Worm (Caenorhabditis elegans): ENCODE measurements around the gene acl-8.

The acl-8 gene

ce11 chrV:6411161-6411560, 39.5 kb upstream of the acl-8 start (continued):
- TF ChIP-seq nhr-28 (tag; optimal IDR thresholded peaks at IDR 0.05) (peak; percentile 91), aha-1 (tag) (no peak), dpl-1 (GFP tag; optimal IDR thresholded peaks at IDR 0.05) (no peak), hif-1 (tag; optimal IDR thresholded peaks at IDR 0.05) (no peak), lin-39 (tag; optimal IDR thresholded peaks at IDR 0.05) (no peak), lin-13 (GFP tag; optimal IDR thresholded peaks at IDR 0.05) (no peak), unc-62 (GFP tag; optimal IDR thresholded peaks at IDR 0.05 in 1 of 2) (peak in 1 of 2 experiments; percentile 25), unc-62 (tag; optimal IDR thresholded peaks at IDR 0.05) (no peak), ceh-82 (tag; optimal IDR thresholded peaks at IDR 0.05) (no peak), tra-1 (GFP tag; IDR thresholded peaks at IDR 0.05) (peak; percentile 67; the same call in 1 of the 2 replicates), dmd-8 (GFP tag; IDR thresholded peaks at IDR 0.05) (no peak), nhr-102 (tag; optimal IDR thresholded peaks at IDR 0.05) (peak; percentile 31), hlh-30 (tag; optimal IDR thresholded peaks at IDR 0.05; ENCODE audit: insufficient read depth) (peak; percentile 50), dve-1 (tag; optimal IDR thresholded peaks at IDR 0.05; ENCODE audit: insufficient read depth) (peak; percentile 74), spr-3 (GFP tag; optimal IDR thresholded peaks at IDR 0.05) (no peak), daf-8 (GFP tag; IDR thresholded peaks at IDR 0.05) (no peak), ceh-28 (tag; optimal IDR thresholded peaks at IDR 0.05) (no peak), hmg-1.1 (GFP tag; IDR thresholded peaks at IDR 0.05) (no peak), Y5F2A.4 (GFP tag; optimal IDR thresholded peaks at IDR 0.05) (no peak), daf-19 (GFP tag; conservative IDR thresholded peaks at IDR 0.05) (no peak), mxl-3 (GFP tag; optimal IDR thresholded peaks at IDR 0.05) (peak; percentile 17), F37D6.2 (tag; optimal IDR thresholded peaks at IDR 0.05) (no peak), mxl-2 (GFP tag; conservative IDR thresholded peaks at IDR 0.05) (no peak), F10B5.3 (tag; optimal IDR thresholded peaks at IDR 0.05) (no peak), nhr-11 (tag; optimal IDR thresholded peaks at IDR 0.05) (no peak), ceh-20 (GFP tag; IDR thresholded peaks at IDR 0.05) (peak; percentile 68), mdl-1 (tag; optimal IDR thresholded peaks at IDR 0.05) (peak in 1 of 2 experiments; percentile 75), F44E2.7 (GFP tag; IDR thresholded peaks at IDR 0.05) (no peak), lin-1 (GFP tag; IDR thresholded peaks at IDR 0.05) (0 out of 2 replicates have a peak, but pooled peaks have one; percentile 11), lin-15B (tag; optimal IDR thresholded peaks at IDR 0.05) (no peak), ceh-32 (tag; optimal IDR thresholded peaks at IDR 0.05; ENCODE audit: poor library complexity) (no peak), egl-27 (tag; optimal IDR thresholded peaks at IDR 0.05) (no peak), nhr-48 (tag; optimal IDR thresholded peaks at IDR 0.05) (peak; percentile 37), zag-1 (tag; optimal IDR thresholded peaks at IDR 0.05) (no peak), ama-1 (optimal IDR thresholded peaks at IDR 0.05) (no peak), ceh-62 (tag; optimal IDR thresholded peaks at IDR 0.05) (no peak), aly-2 (tag; optimal IDR thresholded peaks at IDR 0.05) (no peak), dmd-6 (GFP tag; IDR thresholded peaks at IDR 0.05) (peak; percentile 93), attf-4 (tag; optimal IDR thresholded peaks at IDR 0.05) (no peak), Y75B8A.6 (GFP tag; IDR thresholded peaks at IDR 0.05) (no peak), D1046.2 (GFP tag; IDR thresholded peaks at IDR 0.05) (no peak), F26F4.8 (GFP tag; conservative IDR thresholded peaks at IDR 0.05) (no peak), fos-1 (tag; optimal IDR thresholded peaks at IDR 0.05) (no peak), ZK337.2 (GFP tag; IDR thresholded peaks at IDR 0.05) (no peak), Y48G9A.11 (GFP tag; IDR thresholded peaks at IDR 0.05) (no peak), spr-1 (tag; optimal IDR thresholded peaks at IDR 0.05) (no peak), madf-9 (GFP tag; conservative IDR thresholded peaks at IDR 0.05) (no peak), jun-1 (tag; optimal IDR thresholded peaks at IDR 0.05) (no peak), mdt-29 (GFP tag; IDR thresholded peaks at IDR 0.05) (no peak), unc-39 (tag; optimal IDR thresholded peaks at IDR 0.05) (no peak), F49E8.2 (tag; optimal IDR thresholded peaks at IDR 0.05; ENCODE audit: borderline replicate concordance) (no peak), pha-4 (GFP tag; IDR thresholded peaks at IDR 0.05) (no peak), pha-4 (tag; optimal IDR thresholded peaks at IDR 0.05) (no peak)
